Worm (Caenorhabditis elegans): ENCODE data around the gene atg-16.1.

DNA sequence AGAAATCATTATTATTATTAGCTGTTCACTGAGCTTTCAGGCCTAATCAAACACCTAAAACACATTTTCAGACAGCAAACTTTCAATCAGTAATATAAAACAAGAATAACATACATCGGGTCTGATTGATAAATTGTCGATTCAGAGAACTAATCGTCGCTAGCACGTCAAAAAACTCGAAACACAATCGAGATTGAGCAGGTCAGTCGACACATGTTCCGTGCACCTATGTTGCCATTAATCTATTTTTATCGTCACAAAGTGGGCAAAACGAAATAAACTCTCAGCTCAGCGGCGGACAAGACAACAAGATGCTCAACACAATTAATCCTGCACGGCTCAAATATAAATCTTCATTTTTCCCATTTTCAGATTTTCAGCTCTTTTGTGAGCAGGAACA, 32.9 kb downstream of the atg-16.1 start:
- no peak for TF ChIP-seq dao-5 (tag; optimal IDR thresholded peaks at IDR 0.05)
- no peak for TF ChIP-seq him-1 (tag; optimal IDR thresholded peaks at IDR 0.05)

Data from whole organism, L4/young adult.